Worm (Caenorhabditis elegans) whole organism, young adult: ENCODE measurements around the gene math-18.

Source experiments
- F23B12.7 ChIP-seq: sonication (generic microtip); optimal IDR thresholded peaks from 2 replicates; lab custom pipeline; 2017; ENCODE audit warnings: missing genetic modification characterization, mild to moderate bottlenecking, missing compliant biosample characterization, antibody characterized with exemption, moderate library complexity; ENCODE audit not compliant: insufficient read depth
- mel-28 ChIP-seq: sonication (generic microtip); optimal IDR thresholded peaks from 2 replicates; lab custom pipeline; 2016; ENCODE audit warnings: borderline replicate concordance, mild to moderate bottlenecking, missing genetic modification characterization, missing compliant biosample characterization
- nhr-27 ChIP-seq: fragments of 200-800 bp; sonication (Bioruptor generic); optimal IDR thresholded peaks from 2 replicates; lab custom pipeline; 2018; ENCODE audit warnings: mild to moderate bottlenecking, missing genetic modification characterization, moderate library complexity, missing compliant biosample characterization

DNA sequence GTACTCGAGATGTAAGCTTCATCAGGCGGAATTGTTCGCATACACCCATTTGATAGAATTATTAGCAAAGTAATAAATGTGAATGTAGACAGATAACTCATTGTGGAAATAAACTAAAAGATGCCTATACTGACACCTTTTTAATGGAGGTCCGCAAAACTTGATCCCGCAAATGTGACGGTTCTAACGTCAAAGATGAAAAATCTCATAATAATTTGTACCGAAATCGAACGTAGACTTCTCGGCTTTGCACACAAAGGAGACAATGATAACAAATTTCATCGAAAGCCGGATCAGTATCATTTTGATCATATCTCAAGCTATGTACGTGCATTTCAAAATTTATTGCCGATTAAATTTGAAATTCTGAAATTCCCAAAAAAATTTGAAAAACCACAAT lies 45.5 kb upstream of the math-18 start, which contains the start of gene R52.4:
- no peak for TF ChIP-seq nhr-27 (tag; lab: Kevin White, UChicago)
- TF ChIP-seq F23B12.7 (tag; lab: Kevin White, UChicago): no peak
- TF ChIP-seq mel-28 (tag; lab: Kevin White, UChicago): no peak
